Fruit fly (Drosophila melanogaster) whole organism, embryonic: ENCODE data around the gene Lip2.

Experiments
- Atf6 ChIP-seq: fragments of 200-800 bp; sonication (Bioruptor generic); IDR thresholded peaks from 2 replicates; pipeline ENCODE4 v1.3.6; 2022; ENCODE audit warnings: missing biosample characterization, missing genetic modification characterization
- B-H1 ChIP-seq: fragments of 200-800 bp; sonication (Bioruptor generic); IDR thresholded peaks from 3 replicates; pipeline ENCODE4 v1.3.6; 2022; ENCODE audit warnings: missing biosample characterization, missing genetic modification characterization
- Bteb2 ChIP-seq: fragments of 200-800 bp; sonication (Bioruptor generic); optimal IDR thresholded peaks from 2 replicates; lab custom pipeline; 2016; ENCODE audit warnings: missing biosample characterization, missing genetic modification characterization
- C15 ChIP-seq: fragments of 200-800 bp; sonication (Bioruptor generic); IDR thresholded peaks from 3 replicates; pipeline ENCODE4 v1.3.6; 2022; ENCODE audit warnings: missing biosample characterization, missing genetic modification characterization
- CG10274 ChIP-seq: fragments of 200-800 bp; sonication (Bioruptor generic); optimal IDR thresholded peaks from 3 replicates; lab custom pipeline; 2017; ENCODE audit warnings: missing biosample characterization, mild to moderate bottlenecking, missing genetic modification characterization
- CG10979 ChIP-seq: fragments of 200-800 bp; sonication (Bioruptor generic); optimal IDR thresholded peaks from 2 replicates; lab custom pipeline; 2018; ENCODE audit warnings: missing biosample characterization, mild to moderate bottlenecking, missing genetic modification characterization, moderate library complexity
- CG11456 ChIP-seq: fragments of 200-800 bp; sonication (Bioruptor generic); IDR thresholded peaks from 3 replicates; pipeline ENCODE4 v1.3.6; 2022; ENCODE audit warnings: missing biosample characterization, missing genetic modification characterization
- CG12219 ChIP-seq: fragments of 200-800 bp; sonication (Bioruptor generic); optimal IDR thresholded peaks from 3 replicates; lab custom pipeline; 2018; ENCODE audit warnings: missing biosample characterization, mild to moderate bottlenecking, missing genetic modification characterization
- CG14710 ChIP-seq: fragments of 200-800 bp; sonication (Bioruptor generic); optimal IDR thresholded peaks from 3 replicates; lab custom pipeline; 2019; ENCODE audit warnings: missing biosample characterization, mild to moderate bottlenecking, missing genetic modification characterization, moderate library complexity
- CG15269 ChIP-seq: fragments of 200-800 bp; sonication (Bioruptor generic); optimal IDR thresholded peaks from 2 replicates; lab custom pipeline; 2018; ENCODE audit warnings: missing biosample characterization, mild to moderate bottlenecking, missing genetic modification characterization, moderate library complexity
- CG1647 ChIP-seq: fragments of 200-800 bp; sonication (Bioruptor generic); optimal IDR thresholded peaks from 3 replicates; lab custom pipeline; 2016; ENCODE audit warnings: missing biosample characterization, missing genetic modification characterization
- CG17385 ChIP-seq: fragments of 200-800 bp; sonication (Bioruptor generic); optimal IDR thresholded peaks from 3 replicates; lab custom pipeline; 2018; ENCODE audit warnings: missing biosample characterization, mild to moderate bottlenecking, missing genetic modification characterization
- CG17829 ChIP-seq: fragments of 200-800 bp; optimal IDR thresholded peaks from 2 replicates; lab custom pipeline; 2019; ENCODE audit warnings: missing biosample characterization, mild to moderate bottlenecking, missing genetic modification characterization, moderate library complexity
- CG30403 ChIP-seq: fragments of 200-800 bp; sonication (Bioruptor generic); optimal IDR thresholded peaks from 3 replicates; lab custom pipeline; 2016; ENCODE audit warnings: missing biosample characterization, missing genetic modification characterization
- CG30431 ChIP-seq: fragments of 200-800 bp; sonication (Bioruptor generic); optimal IDR thresholded peaks from 2 replicates; lab custom pipeline; 2017; ENCODE audit warnings: missing biosample characterization, missing genetic modification characterization
- CG32772 ChIP-seq: fragments of 200-800 bp; sonication (Bioruptor generic); IDR thresholded peaks from 2 replicates; pipeline ENCODE4 v1.3.6; 2022; ENCODE audit warnings: missing biosample characterization, missing genetic modification characterization
- CG33213 ChIP-seq: fragments of 200-800 bp; sonication (Bioruptor generic); optimal IDR thresholded peaks from 3 replicates; lab custom pipeline; 2016; ENCODE audit warnings: missing biosample characterization, missing genetic modification characterization
- CG3847 ChIP-seq: fragments of 200-800 bp; sonication (Bioruptor generic); IDR thresholded peaks from 2 replicates; pipeline ENCODE4 v1.3.6; 2022; ENCODE audit warnings: missing biosample characterization, missing genetic modification characterization
- CG6272 ChIP-seq: fragments of 200-800 bp; sonication (Bioruptor generic); IDR thresholded peaks from 2 replicates; pipeline ENCODE4 v1.3.6; 2022; ENCODE audit warnings: missing biosample characterization, missing genetic modification characterization
- CG6689 ChIP-seq: fragments of 200-800 bp; sonication (Bioruptor generic); IDR thresholded peaks from 2 replicates; pipeline ENCODE4 v1.3.6; 2022; ENCODE audit warnings: missing biosample characterization, missing genetic modification characterization
- CG6813 ChIP-seq: fragments of 200-800 bp; sonication (Bioruptor generic); optimal IDR thresholded peaks from 2 replicates; lab custom pipeline; 2017; ENCODE audit warnings: missing biosample characterization, missing genetic modification characterization, mild to moderate bottlenecking, moderate library complexity, missing genetic modification reagents
- CG7372 ChIP-seq: fragments of 200-800 bp; sonication (Bioruptor generic); IDR thresholded peaks from 2 replicates; pipeline ENCODE4 v1.3.6; 2022; ENCODE audit warnings: missing biosample characterization, missing genetic modification characterization
- CG7745 ChIP-seq: fragments of 200-800 bp; sonication (Bioruptor generic); optimal IDR thresholded peaks from 2 replicates; lab custom pipeline; 2018; ENCODE audit warnings: missing biosample characterization, mild to moderate bottlenecking, missing genetic modification characterization, moderate library complexity
- CG7928 ChIP-seq: fragments of 200-800 bp; sonication (Bioruptor generic); optimal IDR thresholded peaks from 2 replicates; lab custom pipeline; 2017; ENCODE audit warnings: missing biosample characterization, mild to moderate bottlenecking, missing genetic modification characterization
- CG8388 ChIP-seq: fragments of 200-800 bp; sonication (Bioruptor generic); optimal IDR thresholded peaks from 2 replicates; lab custom pipeline; 2019; ENCODE audit warnings: missing biosample characterization, mild to moderate bottlenecking, missing genetic modification characterization, moderate library complexity
- CG8944 ChIP-seq: fragments of 200-800 bp; sonication (Bioruptor generic); optimal IDR thresholded peaks from 3 replicates; lab custom pipeline; 2016; ENCODE audit warnings: missing biosample characterization, missing genetic modification characterization
- CG9609 ChIP-seq: fragments of 200-800 bp; sonication (Bioruptor generic); optimal IDR thresholded peaks from 3 replicates; lab custom pipeline; 2016; ENCODE audit warnings: missing biosample characterization, missing genetic modification characterization
- CoRest ChIP-seq: fragments of 200-800 bp; sonication (Bioruptor generic); optimal IDR thresholded peaks from 3 replicates; lab custom pipeline; 2018; ENCODE audit warnings: missing biosample characterization, mild to moderate bottlenecking, missing genetic modification characterization, moderate library complexity
- HLH4C ChIP-seq: fragments of 200-800 bp; sonication (Bioruptor generic); IDR thresholded peaks from 3 replicates; pipeline ENCODE4 v1.3.6; 2022; ENCODE audit warnings: missing biosample characterization, missing genetic modification characterization; ENCODE audit not compliant: partially characterized antibody
- Max ChIP-seq: fragments of 200-800 bp; sonication (Bioruptor generic); optimal IDR thresholded peaks from 2 replicates; lab custom pipeline; 2016; ENCODE audit warnings: missing biosample characterization, mild to moderate bottlenecking, missing genetic modification characterization
- NK7.1 ChIP-seq: fragments of 200-800 bp; sonication (Bioruptor generic); optimal IDR thresholded peaks from 3 replicates; lab custom pipeline; 2016; ENCODE audit warnings: missing biosample characterization, missing genetic modification characterization
- PHDP ChIP-seq: fragments of 200-800 bp; sonication (Bioruptor generic); optimal IDR thresholded peaks from 3 replicates; lab custom pipeline; 2018; ENCODE audit warnings: missing biosample characterization, mild to moderate bottlenecking, missing genetic modification characterization, moderate library complexity
- Pdp1 ChIP-seq, 2 experiments: fragments of 200-800 bp; sonication (Bioruptor generic); optimal IDR thresholded peaks; 3 replicates each; lab custom pipeline; 2016; ENCODE audit warnings: missing biosample characterization in 2 of 2, missing genetic modification characterization in 2 of 2, mild to moderate bottlenecking in 1 of 2, moderate library complexity in 1 of 2
- Ptx1 ChIP-seq: fragments of 200-800 bp; sonication (Bioruptor generic); IDR thresholded peaks from 2 replicates; pipeline ENCODE4 v1.3.6; 2022; ENCODE audit warnings: missing biosample characterization, missing genetic modification characterization
- Rfx ChIP-seq: fragments of 200-800 bp; sonication (Bioruptor generic); IDR thresholded peaks from 2 replicates; pipeline ENCODE4 v1.3.6; 2022; ENCODE audit warnings: missing biosample characterization, missing genetic modification characterization
- Stat92E ChIP-seq, 3 experiments: fragments of >200 bp in 2 of 3; fragments of 200-800 bp in 1 of 3; sonication (Bioruptor generic) in 1 of 3; optimal IDR thresholded peaks; 2 replicates each; lab custom pipeline; 2017 to 2019; ENCODE audit warnings: missing biosample characterization in 3 of 3, missing genetic modification characterization in 3 of 3, mild to moderate bottlenecking in 1 of 3, moderate library complexity in 1 of 3
- Vsx1 ChIP-seq: fragments of 200-800 bp; sonication (Bioruptor generic); optimal IDR thresholded peaks from 2 replicates; lab custom pipeline; 2017; ENCODE audit warnings: missing biosample characterization, mild to moderate bottlenecking, missing genetic modification characterization, missing genetic modification reagents
- ap ChIP-seq: fragments of 200-800 bp; sonication (Bioruptor generic); IDR thresholded peaks from 2 replicates; pipeline ENCODE4 v1.3.6; 2022; ENCODE audit warnings: missing biosample characterization, missing genetic modification characterization
- ase ChIP-seq: fragments of 200-800 bp; sonication (Bioruptor generic); IDR thresholded peaks from 3 replicates; pipeline ENCODE4 v1.3.6; 2022; ENCODE audit warnings: missing biosample characterization, missing genetic modification characterization
- chm ChIP-seq: fragments of 200-800 bp; sonication (Bioruptor generic); IDR thresholded peaks from 2 replicates; pipeline ENCODE4 v1.3.6; 2022; ENCODE audit warnings: missing biosample characterization, missing genetic modification characterization
- cwo ChIP-seq: fragments of 200-800 bp; sonication (Bioruptor generic); optimal IDR thresholded peaks from 3 replicates; lab custom pipeline; 2017; ENCODE audit warnings: missing biosample characterization, missing genetic modification characterization, mild to moderate bottlenecking, moderate library complexity, missing genetic modification reagents
- dysf ChIP-seq: fragments of 200-800 bp; sonication (Bioruptor generic); IDR thresholded peaks from 3 replicates; pipeline ENCODE4 v1.3.6; 2022; ENCODE audit warnings: missing biosample characterization, missing genetic modification characterization
- esg ChIP-seq: fragments of 200-800 bp; sonication (Bioruptor generic); conservative IDR thresholded peaks from 2 replicates; pipeline ENCODE4 v1.3.6; 2022; ENCODE audit warnings: missing biosample characterization, missing genetic modification characterization
- fd96Cb ChIP-seq: fragments of 200-800 bp; sonication (Bioruptor generic); optimal IDR thresholded peaks from 2 replicates; lab custom pipeline; 2018; ENCODE audit warnings: missing biosample characterization, mild to moderate bottlenecking, missing genetic modification characterization, moderate library complexity
- jing ChIP-seq: fragments of 200-800 bp; sonication (Bioruptor generic); optimal IDR thresholded peaks from 2 replicates; lab custom pipeline; 2018; ENCODE audit warnings: missing biosample characterization, mild to moderate bottlenecking, missing genetic modification characterization
- kay ChIP-seq: fragments of 200-800 bp; sonication (Bioruptor generic); optimal IDR thresholded peaks from 2 replicates; lab custom pipeline; 2016; ENCODE audit warnings: missing biosample characterization, missing genetic modification characterization
- onecut ChIP-seq: fragments of 200-800 bp; sonication (Bioruptor generic); IDR thresholded peaks from 2 replicates; pipeline ENCODE4 v1.3.6; 2022; ENCODE audit warnings: missing biosample characterization, missing genetic modification characterization
- peb ChIP-seq: fragments of 200-800 bp; sonication (Bioruptor generic); IDR thresholded peaks from 2 replicates; pipeline ENCODE4 v1.3.6; 2022; ENCODE audit warnings: missing biosample characterization, missing genetic modification characterization
- tgo ChIP-seq: fragments of 200-800 bp; sonication (Bioruptor generic); IDR thresholded peaks from 3 replicates; pipeline ENCODE4 v1.3.6; 2022; ENCODE audit warnings: missing biosample characterization, missing genetic modification characterization
- tin ChIP-seq: fragments of 200-800 bp; sonication (Bioruptor generic); optimal IDR thresholded peaks from 3 replicates; lab custom pipeline; 2016; ENCODE audit warnings: missing biosample characterization, missing genetic modification characterization

Gene Lip2

DNA sequence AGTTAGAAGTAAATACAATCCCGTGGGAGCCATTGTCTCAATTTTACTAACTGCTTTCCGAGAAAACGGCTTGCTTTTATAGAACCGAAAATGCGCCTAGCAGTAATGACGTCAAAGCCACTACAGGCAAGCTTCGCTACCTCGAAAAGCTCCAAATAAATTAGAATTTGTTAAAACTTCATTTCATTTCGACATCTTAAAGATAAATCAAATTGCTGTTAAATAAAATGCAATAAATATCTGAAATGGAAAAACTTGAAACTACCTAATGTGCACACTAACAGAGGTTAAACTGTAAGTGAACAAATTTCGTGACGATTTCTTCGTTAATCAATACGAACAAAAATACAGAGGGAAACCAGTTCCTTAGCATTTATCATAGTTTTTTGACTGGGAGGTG lies 11.3 kb downstream of the Lip2 start, which contains the start of gene CG7300 (continued):
- peak; percentile 39 for TF ChIP-seq CG8388 (GFP tag; lab: Kevin White, UChicago)
- TF ChIP-seq CG1647 (GFP tag; lab: Kevin White, UChicago) = peak; percentile 38
- TF ChIP-seq CoRest = peak; percentile 48
- TF ChIP-seq CG6813 (GFP tag; lab: Kevin White, UChicago) = peak; percentile 8
- peak; percentile 12 for TF ChIP-seq NK7.1 (GFP tag; lab: Kevin White, UChicago)
- peak in 1 of 2 experiments; percentile 56 for TF ChIP-seq Pdp1 (GFP tag; optimal IDR thresholded peaks at IDR 0.05; lab: Kevin White, UChicago)
- TF ChIP-seq jing = peak; percentile 17
- TF ChIP-seq ap (GFP tag; lab: Robert Waterston, UW) = no peak
- peak; percentile 9 for TF ChIP-seq CG30431 (GFP tag; lab: Kevin White, UChicago)
- peak; percentile 17 for TF ChIP-seq CG17829 (tag; lab: Kevin White, UChicago)
- no peak for TF ChIP-seq kay
- TF ChIP-seq B-H1 (GFP tag; lab: Robert Waterston, UW) = peak; percentile 26; the same call in 1 of the 3 replicates
- TF ChIP-seq CG11456 = peak; percentile 76
- TF ChIP-seq tin = peak; percentile 50
- TF ChIP-seq CG17385 (GFP tag; lab: Kevin White, UChicago) = peak; percentile 49
- peak; percentile 35 for TF ChIP-seq CG33213 (GFP tag; lab: Kevin White, UChicago)
- peak; percentile 8 for TF ChIP-seq CG14710
- no peak for TF ChIP-seq Vsx1 (GFP tag; lab: Kevin White, UChicago)
- TF ChIP-seq dysf = peak; percentile 76
- peak; percentile 38; the same call in 1 of the 2 replicates for TF ChIP-seq CG6272 (GFP tag; lab: Robert Waterston, UW)
- no peak for TF ChIP-seq CG7745 (tag; lab: Kevin White, UChicago)
- peak; percentile 52 for TF ChIP-seq fd96Cb (tag; lab: Kevin White, UChicago)
- peak; percentile 58; the same call in 1 of the 2 replicates for TF ChIP-seq CG7372
- TF ChIP-seq Rfx (GFP tag; lab: Robert Waterston, UW) = peak; percentile 89
- TF ChIP-seq CG9609 (GFP tag; lab: Kevin White, UChicago) = peak; percentile 28
- no peak for TF ChIP-seq onecut (GFP tag; lab: Robert Waterston, UW)
- peak; percentile 65 for TF ChIP-seq tgo
- peak; percentile 57 for TF ChIP-seq CG6689 (GFP tag; lab: Robert Waterston, UW)
- TF ChIP-seq CG30403 = peak; percentile 62
- TF ChIP-seq CG8944 = peak; percentile 23
- TF ChIP-seq CG32772 (GFP tag; lab: Robert Waterston, UW) = peak; percentile 55
- peak; percentile 48 for TF ChIP-seq cwo (GFP tag; lab: Kevin White, UChicago)
- TF ChIP-seq CG10979 (tag; lab: Kevin White, UChicago) = peak; percentile 54
- TF ChIP-seq Max (GFP tag; lab: Kevin White, UChicago) = peak; percentile 16
- TF ChIP-seq CG7928 (GFP tag; lab: Kevin White, UChicago) = peak; percentile 38
- peak; percentile 33; the same call in 1 of the 3 replicates for TF ChIP-seq ase (GFP tag; lab: Robert Waterston, UW)
- peak; percentile 63 for TF ChIP-seq Ptx1
- TF ChIP-seq HLH4C (GFP tag; lab: Robert Waterston, UW) = no peak
- peak; percentile 9 for TF ChIP-seq CG10274
- peak; percentile 31; the same call in 1 of the 2 replicates for TF ChIP-seq peb (GFP tag; lab: Robert Waterston, UW)
- TF ChIP-seq Stat92E (GFP tag; optimal IDR thresholded peaks at IDR 0.05; lab: Kevin White, UChicago) = no peak
- TF ChIP-seq chm (GFP tag; lab: Robert Waterston, UW) = peak; percentile 42; the same call in 1 of the 2 replicates
- 0 out of 3 replicates have a peak, but pooled peaks have one; percentile 31 for TF ChIP-seq C15 (GFP tag; lab: Robert Waterston, UW)
- peak; percentile 68; the same call in 1 of the 2 replicates for TF ChIP-seq Atf6
- peak; percentile 24; the same call in 1 of the 2 replicates for TF ChIP-seq esg (GFP tag; lab: Robert Waterston, UW)
- peak; percentile 63 for TF ChIP-seq CG3847 (GFP tag; lab: Robert Waterston, UW)
- peak; percentile 68 for TF ChIP-seq Bteb2 (GFP tag; lab: Kevin White, UChicago)
- TF ChIP-seq PHDP (tag; lab: Kevin White, UChicago) = peak; percentile 65
- TF ChIP-seq CG15269 (tag; lab: Kevin White, UChicago) = peak; percentile 64
- peak; percentile 23 for TF ChIP-seq CG12219 (GFP tag; lab: Kevin White, UChicago)
